Worm (Caenorhabditis elegans): Measurements from ENCODE around the gene cyp-34A6.

ce11 chrV:3922547-3922946 lies 38.6 kb downstream of the cyp-34A6 start:
- no peak for TF ChIP-seq sea-1 (GFP tag; conservative IDR thresholded peaks at IDR 0.05)
- no peak for TF ChIP-seq pes-1 (GFP tag; IDR thresholded peaks at IDR 0.05)
- TF ChIP-seq hmbx-1 (tag; optimal IDR thresholded peaks at IDR 0.05): no peak
- no peak for TF ChIP-seq F13C5.2 (tag; optimal IDR thresholded peaks at IDR 0.05)
- TF ChIP-seq flt-1 (GFP tag; IDR thresholded peaks at IDR 0.05): no peak
- TF ChIP-seq hnd-1 (tag; optimal IDR thresholded peaks at IDR 0.05): no peak
- no peak for TF ChIP-seq scrt-1 (GFP tag; IDR thresholded peaks at IDR 0.05)
- no peak for TF ChIP-seq ama-1 (optimal IDR thresholded peaks at IDR 0.05)
- TF ChIP-seq tbx-37 (GFP tag; conservative IDR thresholded peaks at IDR 0.05): no peak
- TF ChIP-seq B0310.2 (tag; optimal IDR thresholded peaks at IDR 0.05): no peak
- no peak for TF ChIP-seq ceh-36 (tag; optimal IDR thresholded peaks at IDR 0.05)
- TF ChIP-seq tbx-11 (GFP tag; IDR thresholded peaks at IDR 0.05): no peak
- TF ChIP-seq aly-1 (tag; optimal IDR thresholded peaks at IDR 0.05): no peak

Data from whole organism, early embryonic.